Worm (Caenorhabditis elegans) whole organism, L3 larva: ENCODE results near the gene R10H10.4.

ENCODE experiments used
- R02D3.7 ChIP-seq: fragments of 150-350 bp; optimal IDR thresholded peaks from 2 replicates; lab custom pipeline; 2014; ENCODE audit warnings: missing biosample characterization, missing genetic modification characterization
- ZK546.5 ChIP-seq: sonication (generic microtip); optimal IDR thresholded peaks from 2 replicates; lab custom pipeline; 2017; ENCODE audit warnings: missing biosample characterization, missing genetic modification characterization
- aly-2 ChIP-seq: fragments of 150-350 bp; optimal IDR thresholded peaks from 2 replicates; lab custom pipeline; 2014; ENCODE audit warnings: missing biosample characterization, missing genetic modification characterization
- ama-1 ChIP-seq: fragments of 150-350 bp; optimal IDR thresholded peaks from 2 replicates; lab custom pipeline; 2018
- ceh-16 ChIP-seq: sonication (generic microtip); optimal IDR thresholded peaks from 2 replicates; lab custom pipeline; 2017; ENCODE audit warnings: missing biosample characterization, missing genetic modification characterization
- ceh-82 ChIP-seq: fragments of 150-350 bp; optimal IDR thresholded peaks from 2 replicates; lab custom pipeline; 2014; ENCODE audit warnings: missing biosample characterization, missing genetic modification characterization
- egl-27 ChIP-seq: sonication (generic microtip); optimal IDR thresholded peaks from 4 replicates; lab custom pipeline; 2017; ENCODE audit warnings: missing biosample characterization, missing genetic modification reagents, missing genetic modification characterization
- egl-5 ChIP-seq: fragments of 150-350 bp; optimal IDR thresholded peaks from 2 replicates; lab custom pipeline; 2017; ENCODE audit warnings: missing biosample characterization, missing genetic modification reagents, missing genetic modification characterization, inconsistent platforms
- elt-1 ChIP-seq: fragments of 150-350 bp; optimal IDR thresholded peaks from 2 replicates; lab custom pipeline; 2014; ENCODE audit warnings: missing biosample characterization, missing genetic modification characterization
- elt-2 ChIP-seq: sonication (generic microtip); optimal IDR thresholded peaks from 2 replicates; lab custom pipeline; 2016; ENCODE audit warnings: missing genetic modification reagents, mild to moderate bottlenecking, missing genetic modification characterization, missing compliant biosample characterization
- fkh-10 ChIP-seq: sonication (generic microtip); optimal IDR thresholded peaks from 2 replicates; lab custom pipeline; 2017; ENCODE audit warnings: missing biosample characterization, missing genetic modification reagents, missing genetic modification characterization
- fkh-2 ChIP-seq: fragments of 150-350 bp; optimal IDR thresholded peaks from 2 replicates; lab custom pipeline; 2014; ENCODE audit warnings: missing biosample characterization, missing genetic modification reagents, missing genetic modification characterization
- fos-1 ChIP-seq: fragments of 150-350 bp; optimal IDR thresholded peaks from 2 replicates; lab custom pipeline; 2014; ENCODE audit warnings: missing biosample characterization, missing genetic modification characterization
- lin-39 ChIP-seq: fragments of 150-350 bp; optimal IDR thresholded peaks from 2 replicates; lab custom pipeline; 2018; ENCODE audit warnings: missing biosample characterization, missing genetic modification reagents, missing genetic modification characterization
- lsy-12 ChIP-seq: sonication (generic microtip); optimal IDR thresholded peaks from 2 replicates; lab custom pipeline; 2016; ENCODE audit warnings: mild to moderate bottlenecking, missing genetic modification characterization, missing compliant biosample characterization
- mdl-1 ChIP-seq: fragments of 150-350 bp; optimal IDR thresholded peaks from 2 replicates; lab custom pipeline; 2014; ENCODE audit warnings: missing biosample characterization, missing genetic modification characterization
- mml-1 ChIP-seq: fragments of 150-350 bp; sonication (generic microtip); optimal IDR thresholded peaks from 3 replicates; lab custom pipeline; 2014; ENCODE audit warnings: missing biosample characterization, missing genetic modification characterization
- nfya-1 ChIP-seq: sonication (generic microtip); optimal IDR thresholded peaks from 2 replicates; lab custom pipeline; 2017; ENCODE audit warnings: missing genetic modification characterization, mild to moderate bottlenecking, missing compliant biosample characterization, antibody characterized with exemption, moderate library complexity; ENCODE audit not compliant: insufficient read depth
- nhr-11 ChIP-seq: fragments of 150-350 bp; optimal IDR thresholded peaks from 2 replicates; lab custom pipeline; 2014; ENCODE audit warnings: missing biosample characterization, missing genetic modification characterization
- nhr-12 ChIP-seq: fragments of 150-350 bp; optimal IDR thresholded peaks from 2 replicates; lab custom pipeline; 2014; ENCODE audit warnings: missing biosample characterization, missing genetic modification characterization
- nhr-23 ChIP-seq: fragments of 150-350 bp; optimal IDR thresholded peaks from 2 replicates; lab custom pipeline; 2014; ENCODE audit warnings: missing biosample characterization, missing genetic modification reagents, missing genetic modification characterization
- nhr-28 ChIP-seq: fragments of 150-350 bp; optimal IDR thresholded peaks from 2 replicates; lab custom pipeline; 2014; ENCODE audit warnings: missing biosample characterization, missing genetic modification characterization
- nhr-43 ChIP-seq: sonication (generic microtip); optimal IDR thresholded peaks from 2 replicates; lab custom pipeline; 2016; ENCODE audit warnings: mild to moderate bottlenecking, missing genetic modification characterization, missing compliant biosample characterization; ENCODE audit not compliant: poor library complexity, severe bottlenecking
- nhr-67 ChIP-seq: fragments of 150-350 bp; optimal IDR thresholded peaks from 2 replicates; lab custom pipeline; 2014; ENCODE audit warnings: missing biosample characterization, missing genetic modification characterization
- nhr-76 ChIP-seq: fragments of 150-350 bp; sonication (generic microtip); optimal IDR thresholded peaks from 5 replicates; lab custom pipeline; 2014; ENCODE audit warnings: missing biosample characterization, missing genetic modification characterization
- nhr-77 ChIP-seq: fragments of 150-350 bp; optimal IDR thresholded peaks from 2 replicates; lab custom pipeline; 2014; ENCODE audit warnings: missing biosample characterization, missing genetic modification characterization
- pqm-1 ChIP-seq: fragments of 150-350 bp; optimal IDR thresholded peaks from 2 replicates; lab custom pipeline; 2017; ENCODE audit warnings: missing biosample characterization, missing genetic modification characterization, inconsistent platforms
- sea-2 ChIP-seq: fragments of 150-350 bp; sonication (generic microtip); optimal IDR thresholded peaks from 4 replicates; lab custom pipeline; 2014; ENCODE audit warnings: missing biosample characterization, missing genetic modification reagents, missing genetic modification characterization
- skn-1 ChIP-seq: fragments of 150-350 bp; optimal IDR thresholded peaks from 2 replicates; lab custom pipeline; 2014; ENCODE audit warnings: missing biosample characterization, missing genetic modification characterization
- tbx-2 ChIP-seq: sonication (generic microtip); optimal IDR thresholded peaks from 2 replicates; lab custom pipeline; 2016; ENCODE audit warnings: mild to moderate bottlenecking, missing genetic modification characterization, missing compliant biosample characterization
- unc-62 ChIP-seq: fragments of 150-350 bp; sonication (generic microtip); optimal IDR thresholded peaks from 4 replicates; lab custom pipeline; 2014; ENCODE audit warnings: missing biosample characterization, missing genetic modification reagents, missing genetic modification characterization
- zag-1 ChIP-seq: fragments of 150-350 bp; optimal IDR thresholded peaks from 2 replicates; lab custom pipeline; 2014; ENCODE audit warnings: missing biosample characterization, missing genetic modification characterization
- ztf-11 ChIP-seq: fragments of 150-350 bp; optimal IDR thresholded peaks from 2 replicates; lab custom pipeline; 2014; ENCODE audit warnings: missing biosample characterization, missing genetic modification characterization
- ztf-4 ChIP-seq: fragments of 150-350 bp; optimal IDR thresholded peaks from 2 replicates; lab custom pipeline; 2014; ENCODE audit warnings: missing biosample characterization, missing genetic modification characterization

The R10H10.4 gene

DNA sequence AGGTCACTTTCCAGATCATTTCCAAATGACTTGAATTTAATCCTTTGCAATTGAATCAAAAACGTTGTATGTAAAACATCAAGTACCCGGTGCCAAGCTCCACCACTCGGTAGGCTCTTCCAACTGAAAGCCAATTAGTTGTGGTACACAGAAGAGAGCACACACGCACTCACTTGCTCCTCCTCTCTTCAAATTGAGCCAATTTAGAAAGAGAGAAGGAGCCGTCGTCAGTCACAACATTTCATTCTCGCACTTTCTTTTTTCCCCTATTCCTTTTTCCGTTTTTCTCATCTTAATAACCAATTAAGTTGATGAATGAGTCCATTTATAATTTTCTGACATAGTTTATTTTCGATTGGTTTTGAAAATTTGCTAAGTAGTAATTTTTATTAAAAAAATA, 3.5 kb upstream of the R10H10.4 start:
- TF ChIP-seq mdl-1 (tag; lab: Kevin White, UChicago) (no peak), ceh-82 (no peak), R02D3.7 (tag; lab: Kevin White, UChicago) (no peak), nfya-1 (tag; lab: Kevin White, UChicago) (peak; percentile 10), egl-27 (tag; lab: Kevin White, UChicago) (no peak), ztf-11 (tag; lab: Kevin White, UChicago) (no peak), ZK546.5 (no peak), ztf-4 (tag; lab: Kevin White, UChicago) (no peak), skn-1 (no peak), nhr-76 (no peak), lin-39 (tag; lab: Kevin White, UChicago) (no peak), pqm-1 (tag; lab: Kevin White, UChicago) (no peak), unc-62 (GFP tag; lab: Kevin White, UChicago) (no peak), nhr-77 (no peak), fkh-10 (GFP tag; lab: Kevin White, UChicago) (peak; percentile 32)

DNA sequence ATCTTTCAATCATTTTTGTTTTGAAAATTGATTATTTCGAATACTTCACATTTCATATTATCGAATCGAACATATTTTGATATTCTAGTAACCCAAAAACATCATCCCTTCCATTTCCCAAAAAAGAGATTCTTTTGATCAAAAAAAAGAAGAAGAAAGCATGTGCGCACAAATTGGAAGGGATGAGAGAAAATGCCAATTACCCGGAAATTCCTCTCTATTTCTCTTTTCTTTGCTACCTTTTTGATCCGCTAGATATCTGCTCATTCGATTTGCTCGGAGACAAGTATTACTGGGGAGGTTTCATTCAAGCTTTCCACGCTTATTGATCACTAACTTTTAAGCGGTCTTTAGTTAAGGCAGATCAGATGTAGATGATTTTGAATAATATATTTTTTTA, 2.1 kb upstream of the R10H10.4 start:
- TF ChIP-seq fkh-10 (GFP tag; lab: Kevin White, UChicago) (peak; percentile 67), nhr-77 (no peak)

DNA sequence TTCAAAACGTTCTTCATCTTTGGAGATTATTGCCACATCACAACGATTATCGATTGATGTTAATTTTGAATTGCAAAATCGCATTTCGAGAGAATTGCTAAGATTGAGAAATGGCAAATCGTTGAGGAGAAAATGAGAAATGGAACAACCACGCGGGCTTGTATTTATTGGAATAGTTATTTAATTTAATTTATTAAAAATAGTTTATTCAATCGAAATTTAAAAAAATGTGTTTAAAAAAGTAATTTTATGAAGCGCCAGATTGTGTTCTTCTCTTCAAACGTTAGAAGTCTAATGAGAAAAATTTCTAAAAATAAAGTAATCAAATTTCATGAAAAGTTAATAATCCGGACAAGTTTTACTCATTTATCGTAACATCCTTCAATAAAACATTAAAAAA, 2.9 kb downstream of the R10H10.4 start, which contains the start of gene spe-26:
TSS of gene spe-26 (minus strand) at position 101 of the 400 bp plus-strand sequence.
- no peak for TF ChIP-seq nhr-23
- no peak for TF ChIP-seq nfya-1 (tag; lab: Kevin White, UChicago)
- no peak for TF ChIP-seq nhr-67 (tag; lab: Kevin White, UChicago)
- TF ChIP-seq ceh-16 (tag; lab: Kevin White, UChicago), result no peak
- no peak for TF ChIP-seq mdl-1 (tag; lab: Kevin White, UChicago)
- no peak for TF ChIP-seq fkh-2 (tag; lab: Kevin White, UChicago)
- no peak for TF ChIP-seq lsy-12 (tag; lab: Kevin White, UChicago)

DNA sequence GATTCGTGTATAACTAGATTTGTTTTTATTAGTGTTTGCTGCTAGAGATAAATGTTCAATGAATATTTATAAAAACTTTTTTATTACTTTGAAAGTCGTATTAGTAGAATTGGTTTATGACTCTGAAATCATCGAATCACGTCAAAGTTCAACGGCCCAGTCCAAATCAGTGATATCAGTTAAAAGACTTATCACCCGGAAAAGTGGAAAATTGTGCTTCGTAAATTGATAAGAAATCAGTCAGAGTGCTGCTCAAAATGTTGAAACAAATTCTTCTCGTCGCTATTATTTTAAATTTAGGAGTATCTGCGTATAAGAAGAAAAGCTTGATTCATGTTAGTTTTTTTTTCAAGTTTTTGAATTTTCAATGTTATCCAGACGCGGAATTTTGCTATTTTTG, 6.5 kb downstream of the R10H10.4 start, which contains the start of gene R10H10.3:
TSS of gene R10H10.3 (plus strand) at position 243 of the 400 bp plus-strand sequence.
- TF ChIP-seq mdl-1 (tag; lab: Kevin White, UChicago) (no peak), tbx-2 (tag; lab: Kevin White, UChicago) (no peak), unc-62 (GFP tag; lab: Kevin White, UChicago) (no peak), fkh-10 (GFP tag; lab: Kevin White, UChicago) (no peak), nhr-12 (tag; lab: Kevin White, UChicago) (no peak), fos-1 (no peak), skn-1 (no peak), elt-2 (peak; percentile 85), ztf-4 (tag; lab: Kevin White, UChicago) (no peak), nhr-67 (tag; lab: Kevin White, UChicago) (no peak), nfya-1 (tag; lab: Kevin White, UChicago) (no peak), nhr-11 (tag; lab: Kevin White, UChicago) (no peak), pqm-1 (tag; lab: Kevin White, UChicago) (peak; percentile 78), zag-1 (tag; lab: Kevin White, UChicago) (no peak), nhr-28 (no peak), aly-2 (no peak)
- TF ChIP-seq, all 47 proteins: peak for 2

DNA sequence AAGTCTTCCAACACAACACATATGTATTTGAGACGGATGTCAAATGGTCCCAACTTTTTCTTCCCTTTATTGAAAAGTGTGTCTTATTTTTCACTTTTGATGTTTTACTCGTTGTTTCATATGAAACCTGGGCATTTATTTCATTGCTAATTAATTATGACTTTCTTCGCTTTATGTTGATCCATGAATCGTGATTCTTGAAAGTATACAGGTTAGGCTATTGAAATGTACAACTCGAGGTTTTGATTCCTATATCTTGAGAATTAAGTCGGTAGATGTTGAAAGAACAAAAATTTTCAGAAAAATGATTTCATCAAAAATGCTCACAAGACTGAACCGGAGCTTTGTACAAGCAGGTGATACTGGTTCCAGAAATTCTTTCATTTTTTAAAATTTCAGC, 7.6 kb downstream of the R10H10.4 start, which contains the start of gene nfu-1:
TSS of gene nfu-1 (plus strand) at position 301 of the 400 bp plus-strand sequence.
- TF ChIP-seq ama-1 (lab: Kevin White, UChicago) (no peak), nhr-43 (tag; lab: Kevin White, UChicago) (no peak), egl-5 (no peak), sea-2 (no peak), mml-1 (no peak), nhr-77 (no peak), unc-62 (GFP tag; lab: Kevin White, UChicago) (no peak), elt-1 (tag; lab: Kevin White, UChicago) (no peak), tbx-2 (tag; lab: Kevin White, UChicago) (no peak)
